Fruit fly (Drosophila melanogaster): Measurements from ENCODE around the gene Nprl2.

Nprl2 gene

DNA sequence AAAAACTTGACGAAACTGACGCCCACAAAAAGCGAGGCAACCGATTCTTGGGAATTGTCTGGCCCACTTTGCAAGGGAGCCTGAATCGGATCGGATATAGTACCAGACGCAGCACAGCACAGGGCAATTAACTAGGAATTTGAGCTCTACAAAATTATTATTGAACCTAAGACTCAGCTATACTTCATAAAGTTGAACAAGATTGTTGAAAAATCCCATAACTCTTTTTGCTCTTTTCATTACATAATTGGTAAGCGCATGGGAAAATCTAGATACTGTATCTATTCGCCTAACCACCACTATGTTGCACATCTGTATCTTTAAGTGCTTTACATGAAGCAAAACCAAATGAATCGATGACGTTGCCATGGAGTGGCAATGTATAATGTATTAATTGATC is 51.1 kb downstream of the Nprl2 start (continued):
- TF ChIP-seq hkb (optimal IDR thresholded peaks at IDR 0.05) (no peak), hkb (GFP tag; IDR thresholded peaks at IDR 0.05) (peak; percentile 85), tio (GFP tag; optimal IDR thresholded peaks at IDR 0.05) (peak; percentile 59), pros (GFP tag; optimal IDR thresholded peaks at IDR 0.05) (no peak), Scr (GFP tag; IDR thresholded peaks at IDR 0.05; ENCODE audit: partially characterized antibody) (no peak), Max (GFP tag; optimal IDR thresholded peaks at IDR 0.05) (peak; percentile 27), gcm (GFP tag; optimal IDR thresholded peaks at IDR 0.05) (peak; percentile 61), gsb-n (tag; optimal IDR thresholded peaks at IDR 0.05) (peak; percentile 80), CG10462 (GFP tag; optimal IDR thresholded peaks at IDR 0.05) (peak; percentile 44), nerfin-1 (tag; optimal IDR thresholded peaks at IDR 0.05) (peak; percentile 62), scrt (GFP tag; optimal IDR thresholded peaks at IDR 0.05) (peak; percentile 30), CG4282 (GFP tag; optimal IDR thresholded peaks at IDR 0.05) (no peak), CG15269 (tag; optimal IDR thresholded peaks at IDR 0.05) (peak; percentile 79), tna (GFP tag; IDR thresholded peaks at IDR 0.05; ENCODE audit: partially characterized antibody) (no peak), stc (GFP tag; IDR thresholded peaks at IDR 0.05) (peak; percentile 76), Optix (GFP tag; IDR thresholded peaks at IDR 0.05) (peak; percentile 75), CG4328 (GFP tag; optimal IDR thresholded peaks at IDR 0.05) (peak; percentile 19), CG3065 (GFP tag; optimal IDR thresholded peaks at IDR 0.05) (peak; percentile 9), Elba2 (GFP tag; optimal IDR thresholded peaks at IDR 0.05) (no peak), stwl (tag; optimal IDR thresholded peaks at IDR 0.05) (no peak), CG12104 (GFP tag; optimal IDR thresholded peaks at IDR 0.05) (peak; percentile 30), CG12744 (GFP tag; optimal IDR thresholded peaks at IDR 0.05) (no peak), CG11560 (tag; IDR thresholded peaks at IDR 0.05) (no peak), lab (GFP tag; optimal IDR thresholded peaks at IDR 0.05) (peak; percentile 66), HLHmδ (GFP tag; optimal IDR thresholded peaks at IDR 0.05) (no peak), CG11093 (GFP tag; IDR thresholded peaks at IDR 0.05) (0 out of 3 replicates have a peak, but pooled peaks have one; percentile 15), Stat92E (GFP tag; optimal IDR thresholded peaks at IDR 0.05) (peak in 1 of 3 experiments; percentile 18), al (GFP tag; IDR thresholded peaks at IDR 0.05) (0 out of 2 replicates have a peak, but pooled peaks have one; percentile 32), CG2116 (GFP tag; optimal IDR thresholded peaks at IDR 0.05) (peak; percentile 12), CG14014 (GFP tag; IDR thresholded peaks at IDR 0.05) (peak; percentile 72; the same call in 1 of the 2 replicates), CG7556 (GFP tag; optimal IDR thresholded peaks at IDR 0.05) (peak; percentile 61), CG8944 (GFP tag; optimal IDR thresholded peaks at IDR 0.05) (peak; percentile 69), lilli (GFP tag; optimal IDR thresholded peaks at IDR 0.05) (peak; percentile 60), Lim3 (GFP tag; IDR thresholded peaks at IDR 0.05) (0 out of 2 replicates have a peak, but pooled peaks have one; percentile 30), CG7271 (tag; optimal IDR thresholded peaks at IDR 0.05) (peak; percentile 14), CG9215 (GFP tag; IDR thresholded peaks at IDR 0.05) (peak; percentile 53), CG11723 (GFP tag; optimal IDR thresholded peaks at IDR 0.05) (peak; percentile 55), CG9817 (tag; optimal IDR thresholded peaks at IDR 0.05) (peak; percentile 63), Fer2 (tag; optimal IDR thresholded peaks at IDR 0.05) (no peak), caup (GFP tag; optimal IDR thresholded peaks at IDR 0.05; ENCODE audit: severe bottlenecking) (peak; percentile 9), her (GFP tag; optimal IDR thresholded peaks at IDR 0.05) (peak; percentile 56), HHEX (GFP tag; optimal IDR thresholded peaks at IDR 0.05) (peak; percentile 64), CG10979 (tag; optimal IDR thresholded peaks at IDR 0.05) (peak; percentile 84), CG30403 (GFP tag; optimal IDR thresholded peaks at IDR 0.05) (peak; percentile 74), dmrt11E (tag; optimal IDR thresholded peaks at IDR 0.05) (peak; percentile 30), ttk (GFP tag; IDR thresholded peaks at IDR 0.05) (peak; percentile 52), CG17912 (GFP tag; optimal IDR thresholded peaks at IDR 0.05) (peak; percentile 40), CG11085 (GFP tag; IDR thresholded peaks at IDR 0.05) (peak; percentile 52; the same call in 1 of the 2 replicates), Bteb2 (GFP tag; optimal IDR thresholded peaks at IDR 0.05) (peak; percentile 40), zf30C (GFP tag; optimal IDR thresholded peaks at IDR 0.05) (no peak)
